Fruit fly (Drosophila melanogaster) whole organism, prepupa: Measurements from ENCODE around the gene GNBP1.

ENCODE experiments used
- Blimp-1 ChIP-seq: fragments of 200-800 bp; sonication (Bioruptor generic); optimal IDR thresholded peaks from 3 replicates; lab custom pipeline; 2017; ENCODE audit warnings: missing biosample characterization, missing genetic modification characterization, mild to moderate bottlenecking, moderate library complexity, missing genetic modification reagents
- CG10631 ChIP-seq: fragments of 200-800 bp; sonication (Bioruptor generic); optimal IDR thresholded peaks from 2 replicates; lab custom pipeline; 2016; ENCODE audit warnings: missing biosample characterization, missing genetic modification characterization
- CG11762 ChIP-seq: fragments of 200-800 bp; sonication (Bioruptor generic); optimal IDR thresholded peaks from 3 replicates; lab custom pipeline; 2016; ENCODE audit warnings: missing biosample characterization, missing genetic modification characterization; ENCODE audit not compliant: insufficient read depth
- CG11902 ChIP-seq: fragments of 200-800 bp; sonication (Bioruptor generic); optimal IDR thresholded peaks from 3 replicates; lab custom pipeline; 2016; ENCODE audit warnings: missing biosample characterization, missing genetic modification characterization
- CG15336 ChIP-seq: fragments of 200-800 bp; sonication (Bioruptor generic); IDR thresholded peaks from 2 replicates; pipeline ENCODE4 v1.3.6; 2022; ENCODE audit warnings: missing biosample characterization, missing genetic modification characterization
- CG16779 ChIP-seq: fragments of 200-800 bp; sonication (Bioruptor generic); optimal IDR thresholded peaks from 3 replicates; lab custom pipeline; 2017; ENCODE audit warnings: missing biosample characterization, mild to moderate bottlenecking, missing genetic modification characterization
- CG3032 ChIP-seq: fragments of 200-800 bp; optimal IDR thresholded peaks from 2 replicates; lab custom pipeline; 2019; ENCODE audit warnings: missing biosample characterization, mild to moderate bottlenecking, missing genetic modification characterization, moderate library complexity
- CG32006 ChIP-seq: fragments of 200-800 bp; sonication (Bioruptor generic); optimal IDR thresholded peaks from 3 replicates; lab custom pipeline; 2017; ENCODE audit warnings: missing biosample characterization, mild to moderate bottlenecking, missing genetic modification characterization
- CG34406 ChIP-seq: fragments of 200-800 bp; sonication (Bioruptor generic); optimal IDR thresholded peaks from 3 replicates; lab custom pipeline; 2016; ENCODE audit warnings: missing biosample characterization, missing genetic modification characterization
- CG3919 ChIP-seq: fragments of 200-800 bp; sonication (Bioruptor generic); optimal IDR thresholded peaks from 3 replicates; lab custom pipeline; 2016; ENCODE audit warnings: missing biosample characterization, missing genetic modification characterization
- CG6163 ChIP-seq: fragments of 200-800 bp; sonication (Bioruptor generic); IDR thresholded peaks from 3 replicates; pipeline ENCODE4 v1.3.6; 2022; ENCODE audit warnings: missing biosample characterization, missing genetic modification characterization
- CG6276 ChIP-seq: fragments of 200-800 bp; sonication (Bioruptor generic); optimal IDR thresholded peaks from 2 replicates; lab custom pipeline; 2017; ENCODE audit warnings: missing biosample characterization, mild to moderate bottlenecking, missing genetic modification characterization
- CG6792 ChIP-seq: fragments of 200-800 bp; sonication (Bioruptor generic); optimal IDR thresholded peaks from 3 replicates; lab custom pipeline; 2016; ENCODE audit warnings: missing biosample characterization, missing genetic modification characterization
- CG7368 ChIP-seq: fragments of 200-800 bp; sonication (Bioruptor generic); optimal IDR thresholded peaks from 3 replicates; lab custom pipeline; 2016; ENCODE audit warnings: missing biosample characterization, missing genetic modification characterization
- CG8119 ChIP-seq: fragments of 200-800 bp; sonication (Bioruptor generic); IDR thresholded peaks from 3 replicates; pipeline ENCODE4 v1.3.6; 2022; ENCODE audit warnings: missing biosample characterization, missing genetic modification characterization
- CG8632 ChIP-seq: fragments of 200-800 bp; sonication (Bioruptor generic); optimal IDR thresholded peaks from 3 replicates; lab custom pipeline; 2016; ENCODE audit warnings: missing biosample characterization, missing genetic modification characterization
- CG9139 ChIP-seq: fragments of 200-800 bp; sonication (Bioruptor generic); optimal IDR thresholded peaks from 3 replicates; lab custom pipeline; 2017; ENCODE audit warnings: missing biosample characterization, mild to moderate bottlenecking, missing genetic modification characterization
- Eip78C ChIP-seq: fragments of 200-800 bp; sonication (Bioruptor generic); peaks from one replicate; lab custom pipeline; 2016; ENCODE audit warnings: missing biosample characterization, missing genetic modification characterization
- Eip93F ChIP-seq: fragments of 200-800 bp; sonication (Bioruptor generic); optimal IDR thresholded peaks from 2 replicates; lab custom pipeline; 2016; ENCODE audit warnings: missing biosample characterization, mild to moderate bottlenecking, missing genetic modification characterization
- Ets21C ChIP-seq: fragments of 200-800 bp; sonication (Bioruptor generic); optimal IDR thresholded peaks from 3 replicates; lab custom pipeline; 2016; ENCODE audit warnings: missing biosample characterization, missing genetic modification characterization
- Ets96B ChIP-seq: fragments of 200-800 bp; optimal IDR thresholded peaks from 2 replicates; lab custom pipeline; 2019; ENCODE audit warnings: missing biosample characterization, mild to moderate bottlenecking, missing genetic modification characterization, moderate library complexity
- Gug ChIP-seq: fragments of 200-800 bp; sonication (Bioruptor generic); IDR thresholded peaks from 2 replicates; pipeline ENCODE4 v1.3.6; 2022; ENCODE audit warnings: missing biosample characterization, missing genetic modification characterization
- Hr38 ChIP-seq: sonication (Bioruptor generic); optimal IDR thresholded peaks from 2 replicates; lab custom pipeline; 2016; ENCODE audit warnings: missing biosample characterization, missing genetic modification characterization
- Hr39 ChIP-seq: fragments of 200-800 bp; sonication (Bioruptor generic); optimal IDR thresholded peaks from 2 replicates; lab custom pipeline; 2016; ENCODE audit warnings: missing biosample characterization, missing genetic modification characterization
- Hr4 ChIP-seq: fragments of 200-800 bp; sonication (Bioruptor generic); optimal IDR thresholded peaks from 3 replicates; lab custom pipeline; 2016; ENCODE audit warnings: missing biosample characterization, missing genetic modification characterization
- Lpt ChIP-seq: fragments of 200-800 bp; sonication (Bioruptor generic); optimal IDR thresholded peaks from 3 replicates; lab custom pipeline; 2016; ENCODE audit warnings: missing biosample characterization, missing genetic modification characterization
- Met ChIP-seq: fragments of 200-800 bp; sonication (Bioruptor generic); optimal IDR thresholded peaks from 3 replicates; lab custom pipeline; 2016; ENCODE audit warnings: missing biosample characterization, missing genetic modification characterization
- OdsH ChIP-seq: fragments of 200-800 bp; sonication (Bioruptor generic); optimal IDR thresholded peaks from 3 replicates; lab custom pipeline; 2016; ENCODE audit warnings: missing biosample characterization, missing genetic modification characterization
- Smox ChIP-seq: fragments of 200-800 bp; sonication (Bioruptor generic); optimal IDR thresholded peaks from 3 replicates; lab custom pipeline; 2016; ENCODE audit warnings: missing biosample characterization, missing genetic modification characterization
- Sox102F ChIP-seq: fragments of 200-800 bp; sonication (Bioruptor generic); optimal IDR thresholded peaks from 2 replicates; lab custom pipeline; 2016; ENCODE audit warnings: missing biosample characterization, mild to moderate bottlenecking, missing genetic modification characterization
- Sox15 ChIP-seq: fragments of 200-800 bp; sonication (Bioruptor generic); optimal IDR thresholded peaks from 3 replicates; lab custom pipeline; 2016; ENCODE audit warnings: missing biosample characterization, missing genetic modification characterization
- achi ChIP-seq: fragments of 200-800 bp; sonication (Bioruptor generic); optimal IDR thresholded peaks from 3 replicates; lab custom pipeline; 2016; ENCODE audit warnings: missing biosample characterization, missing genetic modification characterization
- acj6 ChIP-seq: fragments of 200-800 bp; sonication (Bioruptor generic); optimal IDR thresholded peaks from 3 replicates; lab custom pipeline; 2016; ENCODE audit warnings: missing biosample characterization, missing genetic modification characterization
- cyc ChIP-seq: fragments of 200-800 bp; sonication (Bioruptor generic); optimal IDR thresholded peaks from 3 replicates; lab custom pipeline; 2016; ENCODE audit warnings: missing biosample characterization, missing genetic modification characterization
- dac ChIP-seq: fragments of 200-800 bp; sonication (Bioruptor generic); optimal IDR thresholded peaks from 2 replicates; lab custom pipeline; 2017; ENCODE audit warnings: missing biosample characterization, mild to moderate bottlenecking, missing genetic modification characterization
- dsx ChIP-seq: fragments of 200-800 bp; optimal IDR thresholded peaks from 3 replicates; lab custom pipeline; 2019; ENCODE audit warnings: missing biosample characterization, mild to moderate bottlenecking, missing genetic modification characterization, moderate library complexity; ENCODE audit not compliant: poor library complexity, severe bottlenecking
- eg ChIP-seq: fragments of 200-800 bp; sonication (Bioruptor generic); IDR thresholded peaks from 3 replicates; pipeline ENCODE4 v1.3.6; 2022; ENCODE audit warnings: missing biosample characterization, missing genetic modification characterization
- fd59A ChIP-seq: fragments of 200-800 bp; sonication (Bioruptor generic); optimal IDR thresholded peaks from 2 replicates; lab custom pipeline; 2017; ENCODE audit warnings: missing biosample characterization, mild to moderate bottlenecking, missing genetic modification characterization, missing genetic modification reagents
- fd85E ChIP-seq: fragments of 200-800 bp; sonication (Bioruptor generic); optimal IDR thresholded peaks from 3 replicates; lab custom pipeline; 2016; ENCODE audit warnings: missing biosample characterization, missing genetic modification characterization
- fkh ChIP-seq: fragments of 200-800 bp; sonication (Bioruptor generic); optimal IDR thresholded peaks from 3 replicates; lab custom pipeline; 2017; ENCODE audit warnings: missing biosample characterization, mild to moderate bottlenecking, missing genetic modification characterization, moderate library complexity
- lz ChIP-seq: fragments of 200-800 bp; sonication (Bioruptor generic); optimal IDR thresholded peaks from 3 replicates; lab custom pipeline; 2016; ENCODE audit warnings: missing biosample characterization, missing genetic modification characterization
- net ChIP-seq: fragments of 200-800 bp; sonication (Bioruptor generic); optimal IDR thresholded peaks from 3 replicates; lab custom pipeline; 2016; ENCODE audit warnings: missing biosample characterization, missing genetic modification characterization
- pdm3 ChIP-seq: fragments of 200-800 bp; sonication (Bioruptor generic); optimal IDR thresholded peaks from 3 replicates; lab custom pipeline; 2016; ENCODE audit warnings: missing biosample characterization, missing genetic modification characterization
- salr ChIP-seq, 2 experiments: fragments of 200-800 bp; sonication (Bioruptor generic); optimal IDR thresholded peaks; 3 replicates each; lab custom pipeline; 2016 to 2018; ENCODE audit warnings: missing biosample characterization in 2 of 2, missing genetic modification characterization in 2 of 2, mild to moderate bottlenecking in 1 of 2
- ss ChIP-seq, 2 experiments: fragments of 200-800 bp; sonication (Bioruptor generic); optimal IDR thresholded peaks; 2 replicates in 1 of 2; 3 replicates in 1 of 2; lab custom pipeline; 2017 to 2018; ENCODE audit warnings: mild to moderate bottlenecking in 2 of 2, missing biosample characterization in 2 of 2, missing genetic modification characterization in 2 of 2, moderate library complexity in 1 of 2
- svp ChIP-seq: fragments of 200-800 bp; sonication (Bioruptor generic); peaks from one replicate; lab custom pipeline; 2016; ENCODE audit warnings: missing biosample characterization, missing genetic modification characterization
- topi ChIP-seq: fragments of 200-800 bp; sonication (Bioruptor generic); optimal IDR thresholded peaks from 3 replicates; lab custom pipeline; 2016; ENCODE audit warnings: missing biosample characterization, missing genetic modification characterization
- vri ChIP-seq: fragments of 200-800 bp; sonication (Bioruptor generic); optimal IDR thresholded peaks from 3 replicates; lab custom pipeline; 2016; ENCODE audit warnings: missing biosample characterization, mild to moderate bottlenecking, missing genetic modification characterization

The GNBP1 gene

dm6 chr3L:18675363-18675866 is at the start of gene GNBP1, which contains the start of gene GNBP2 (continued):
- TF ChIP-seq CG32006 (GFP tag; lab: Kevin White, UChicago) (peak; percentile 90), Ets21C (GFP tag; lab: Kevin White, UChicago) (peak; percentile 51), CG10631 (GFP tag; lab: Kevin White, UChicago) (peak; percentile 88), Smox (GFP tag; lab: Kevin White, UChicago) (peak; percentile 82), lz (GFP tag; lab: Kevin White, UChicago) (peak; percentile 79), CG11762 (GFP tag; lab: Kevin White, UChicago) (peak; percentile 84), Gug (peak; percentile 92), Sox102F (GFP tag; lab: Kevin White, UChicago) (peak; percentile 80)

- no peak for TF ChIP-seq cyc
- TF ChIP-seq pdm3, result peak; percentile 14
- TF ChIP-seq eg (GFP tag; lab: Robert Waterston, UW), result peak; percentile 71
- TF ChIP-seq topi (GFP tag; lab: Kevin White, UChicago), result no peak
- TF ChIP-seq Lpt, result peak; percentile 24
- TF ChIP-seq Blimp-1, result peak; percentile 74
- no peak for TF ChIP-seq OdsH (GFP tag; lab: Kevin White, UChicago)
- TF ChIP-seq CG34406 (GFP tag; lab: Kevin White, UChicago), result peak; percentile 20
- TF ChIP-seq svp (GFP tag; lab: Kevin White, UChicago), result peak; percentile 59
- no peak for TF ChIP-seq salr (GFP tag; optimal IDR thresholded peaks at IDR 0.05; lab: Kevin White, UChicago)
- TF ChIP-seq CG6792 (GFP tag; lab: Kevin White, UChicago), result no peak
- TF ChIP-seq CG11762 (GFP tag; lab: Kevin White, UChicago), result no peak
- TF ChIP-seq lz (GFP tag; lab: Kevin White, UChicago), result no peak
- peak; percentile 60 for TF ChIP-seq CG6276 (GFP tag; lab: Kevin White, UChicago)
- peak; percentile 47 for TF ChIP-seq Met
- TF ChIP-seq CG32006 (GFP tag; lab: Kevin White, UChicago), result peak; percentile 61
- TF ChIP-seq achi, result peak; percentile 7
- no peak for TF ChIP-seq fd85E
- no peak for TF ChIP-seq Ets96B (tag; lab: Kevin White, UChicago)
- no peak for TF ChIP-seq Eip93F (GFP tag; lab: Kevin White, UChicago)
- TF ChIP-seq CG8119 (GFP tag; lab: Robert Waterston, UW), result peak; percentile 58; the same call in 2 of the 3 replicates
- TF ChIP-seq CG16779, result no peak
- no peak for TF ChIP-seq CG8632
- no peak for TF ChIP-seq ss (GFP tag; optimal IDR thresholded peaks at IDR 0.05; lab: Kevin White, UChicago)
- no peak for TF ChIP-seq fkh
- TF ChIP-seq CG3919 (GFP tag; lab: Kevin White, UChicago), result peak; percentile 23
- no peak for TF ChIP-seq Hr38 (GFP tag; lab: Kevin White, UChicago)
- TF ChIP-seq dac (GFP tag; lab: Kevin White, UChicago), result no peak
- peak; percentile 43; the same call in 2 of the 3 replicates for TF ChIP-seq CG6163
- peak; percentile 41 for TF ChIP-seq Eip78C (GFP tag; lab: Kevin White, UChicago)
- no peak for TF ChIP-seq Hr39 (GFP tag; lab: Kevin White, UChicago)
- no peak for TF ChIP-seq vri (GFP tag; lab: Kevin White, UChicago)
- no peak for TF ChIP-seq CG11902 (GFP tag; lab: Kevin White, UChicago)
- peak; percentile 20 for TF ChIP-seq CG10631 (GFP tag; lab: Kevin White, UChicago)
- TF ChIP-seq net (GFP tag; lab: Kevin White, UChicago), result peak; percentile 22
- TF ChIP-seq Hr4 (GFP tag; lab: Kevin White, UChicago), result peak; percentile 17
- peak; percentile 18 for TF ChIP-seq Sox102F (GFP tag; lab: Kevin White, UChicago)
- TF ChIP-seq Sox15 (GFP tag; lab: Kevin White, UChicago), result no peak
- TF ChIP-seq CG9139, result no peak
- no peak for TF ChIP-seq CG3032 (tag; lab: Kevin White, UChicago)
- TF ChIP-seq dsx (GFP tag; lab: Kevin White, UChicago), result no peak
- peak; percentile 40 for TF ChIP-seq CG15336 (GFP tag; lab: Robert Waterston, UW)
- no peak for TF ChIP-seq fd59A (GFP tag; lab: Kevin White, UChicago)
- no peak for TF ChIP-seq CG7368 (GFP tag; lab: Kevin White, UChicago)
- TF ChIP-seq acj6 (GFP tag; lab: Kevin White, UChicago), result peak; percentile 3
Measured at dm6 chr3L:18626451-18627079, 49.0 kb upstream of the GNBP1 start.
